Fruit fly (Drosophila melanogaster) Kc167 (cell line): ENCODE data around the gene CG14983.

Source experiments
- Myc ChIP-seq: fragments of >200 bp; optimal IDR thresholded peaks from 2 replicates; lab custom pipeline; 2017; ENCODE audit warnings: missing external identifiers
- Sin3A ChIP-seq: fragments of >200 bp; optimal IDR thresholded peaks from 2 replicates; lab custom pipeline; 2018; ENCODE audit warnings: missing external identifiers
- h ChIP-seq: fragments of >200 bp; optimal IDR thresholded peaks from 3 replicates; lab custom pipeline; 2018; ENCODE audit warnings: missing external identifiers
- insv ChIP-seq: fragments of >200 bp; optimal IDR thresholded peaks from 3 replicates; lab custom pipeline; 2018; ENCODE audit warnings: missing external identifiers
- psq ChIP-seq: fragments of >200 bp; optimal IDR thresholded peaks from 2 replicates; lab custom pipeline; 2017; ENCODE audit warnings: missing external identifiers
- ttk ChIP-seq: sonication (Bioruptor generic); optimal IDR thresholded peaks from 2 replicates; lab custom pipeline; 2017; ENCODE audit warnings: missing external identifiers

Gene CG14983

DNA sequence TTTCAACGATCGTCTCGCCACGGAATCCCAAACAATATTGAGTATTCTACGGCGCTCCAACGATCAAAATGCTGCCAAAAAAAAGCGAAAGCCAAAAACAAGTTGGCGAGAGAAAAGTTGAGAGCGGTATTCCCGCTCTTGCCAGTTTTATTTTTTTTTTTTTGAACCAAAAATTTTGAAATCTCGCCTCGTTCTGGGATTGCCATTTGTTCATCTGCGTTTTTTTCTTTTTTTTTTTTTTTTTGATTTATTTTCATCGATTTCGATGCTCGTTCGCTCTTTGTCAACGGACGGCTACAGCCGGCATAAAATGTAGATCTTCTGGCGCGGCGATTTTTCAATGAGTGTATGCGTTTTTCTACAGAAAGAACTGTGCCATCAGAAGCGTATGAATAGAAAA is 15.5 kb downstream of the CG14983 start:
- no peak for TF ChIP-seq psq
- no peak for TF ChIP-seq insv (lab: Kevin White, UChicago)
- no peak for TF ChIP-seq Sin3A (lab: Kevin White, UChicago)
- no peak for TF ChIP-seq ttk (lab: Kevin White, UChicago)
- no peak for TF ChIP-seq Myc (lab: Kevin White, UChicago)
- no peak for TF ChIP-seq h (lab: Kevin White, UChicago)

DNA sequence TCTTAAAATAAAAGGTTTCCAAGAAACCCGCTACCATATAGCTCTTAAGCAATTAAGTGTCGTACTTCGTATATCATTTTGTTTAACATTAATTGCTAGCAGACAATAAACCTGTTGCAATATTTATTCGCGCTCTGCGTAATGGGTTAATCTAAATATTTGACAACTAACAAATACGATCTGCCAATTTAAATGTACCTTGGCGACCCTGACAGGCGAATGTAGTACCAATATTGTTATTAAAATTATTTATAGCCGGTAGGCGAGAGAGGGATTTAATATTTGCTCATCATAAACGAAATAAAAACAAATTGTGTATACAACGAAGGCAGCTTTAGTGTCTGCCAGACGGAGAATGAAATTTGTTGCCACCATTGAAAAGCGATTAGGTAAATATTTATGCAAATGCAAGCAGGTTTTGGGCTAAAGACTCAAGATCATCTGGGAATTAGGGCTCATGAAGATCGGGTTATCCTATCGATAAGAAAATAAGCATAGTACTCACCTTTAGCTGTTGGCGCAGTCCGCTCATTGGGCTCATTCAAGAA is 16.3 kb downstream of the CG14983 start:
- TF ChIP-seq ttk (lab: Kevin White, UChicago) = no peak
- no peak for TF ChIP-seq Myc (lab: Kevin White, UChicago)
- no peak for TF ChIP-seq psq
- TF ChIP-seq Sin3A (lab: Kevin White, UChicago) = no peak

dm6 chr3L:3931778-3932177 is 17.3 kb downstream of the CG14983 start:
- no peak for TF ChIP-seq insv (lab: Kevin White, UChicago)
- no peak for TF ChIP-seq Myc (lab: Kevin White, UChicago)
- no peak for TF ChIP-seq Sin3A (lab: Kevin White, UChicago)
- no peak for TF ChIP-seq psq
- TF ChIP-seq h (lab: Kevin White, UChicago) = no peak
- TF ChIP-seq ttk (lab: Kevin White, UChicago) = no peak

DNA sequence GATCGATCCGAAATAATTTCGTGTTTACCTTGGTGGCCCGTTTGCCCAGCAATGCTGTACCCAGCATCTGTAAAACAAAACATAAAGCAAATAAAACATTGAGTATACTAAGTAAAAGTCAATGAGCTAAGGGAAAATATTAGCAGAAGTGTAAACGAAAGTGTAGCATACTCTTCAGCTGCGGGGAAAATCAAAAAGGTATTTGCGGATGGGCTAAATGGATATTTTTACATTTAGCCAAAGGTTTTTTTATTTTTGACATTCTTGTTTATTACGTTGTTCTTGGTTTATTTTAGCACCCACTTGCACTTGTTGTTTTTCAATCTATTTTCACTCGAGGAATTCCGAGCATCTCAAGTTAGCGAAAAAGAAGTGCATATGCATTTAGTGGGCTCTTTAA is 18.2 kb downstream of the CG14983 start:
- no peak for TF ChIP-seq Myc (lab: Kevin White, UChicago)
- TF ChIP-seq h (lab: Kevin White, UChicago) = no peak
- no peak for TF ChIP-seq insv (lab: Kevin White, UChicago)
- TF ChIP-seq Sin3A (lab: Kevin White, UChicago) = no peak
- TF ChIP-seq psq = no peak
- TF ChIP-seq ttk (lab: Kevin White, UChicago) = no peak

- no peak for TF ChIP-seq Myc (lab: Kevin White, UChicago)
- no peak for TF ChIP-seq h (lab: Kevin White, UChicago)
- no peak for TF ChIP-seq ttk (lab: Kevin White, UChicago)
- no peak for TF ChIP-seq insv (lab: Kevin White, UChicago)
- TF ChIP-seq psq = no peak
- no peak for TF ChIP-seq Sin3A (lab: Kevin White, UChicago)
Measured at dm6 chr3L:3929968-3930767, 18.9 kb downstream of the CG14983 start.

dm6 chr3L:3928943-3929785 is 19.9 kb downstream of the CG14983 start:
- TF ChIP-seq Sin3A (lab: Kevin White, UChicago) (no peak), h (lab: Kevin White, UChicago) (no peak), insv (lab: Kevin White, UChicago) (no peak), ttk (lab: Kevin White, UChicago) (no peak), Myc (lab: Kevin White, UChicago) (no peak), psq (no peak)

dm6 chr3L:3928205-3928942 is 20.7 kb downstream of the CG14983 start:
- TF ChIP-seq h (lab: Kevin White, UChicago) (no peak), Sin3A (lab: Kevin White, UChicago) (no peak), Myc (lab: Kevin White, UChicago) (no peak), psq (no peak), insv (lab: Kevin White, UChicago) (no peak), ttk (lab: Kevin White, UChicago) (no peak)

DNA sequence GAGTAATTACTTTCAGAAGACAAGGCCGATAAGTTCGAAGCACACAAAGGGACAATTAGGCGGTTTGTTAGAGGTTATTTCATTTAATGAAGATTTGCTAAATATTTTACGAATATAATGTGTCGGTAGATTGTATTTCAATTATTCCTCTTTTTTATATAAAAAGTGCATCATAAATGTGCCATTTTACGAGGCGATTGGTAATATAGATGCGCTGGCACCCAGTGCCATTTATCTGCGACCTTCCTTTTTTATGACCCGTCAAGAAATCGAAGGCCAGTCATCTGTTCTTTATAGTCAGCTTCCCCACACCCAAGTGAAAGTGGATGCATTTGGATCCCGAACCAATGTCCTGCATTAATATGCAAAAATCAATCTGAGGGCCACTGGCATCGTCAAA is 21.6 kb downstream of the CG14983 start:
- TF ChIP-seq ttk (lab: Kevin White, UChicago) (no peak), psq (no peak), h (lab: Kevin White, UChicago) (no peak), insv (lab: Kevin White, UChicago) (no peak), Myc (lab: Kevin White, UChicago) (no peak), Sin3A (lab: Kevin White, UChicago) (no peak)

DNA sequence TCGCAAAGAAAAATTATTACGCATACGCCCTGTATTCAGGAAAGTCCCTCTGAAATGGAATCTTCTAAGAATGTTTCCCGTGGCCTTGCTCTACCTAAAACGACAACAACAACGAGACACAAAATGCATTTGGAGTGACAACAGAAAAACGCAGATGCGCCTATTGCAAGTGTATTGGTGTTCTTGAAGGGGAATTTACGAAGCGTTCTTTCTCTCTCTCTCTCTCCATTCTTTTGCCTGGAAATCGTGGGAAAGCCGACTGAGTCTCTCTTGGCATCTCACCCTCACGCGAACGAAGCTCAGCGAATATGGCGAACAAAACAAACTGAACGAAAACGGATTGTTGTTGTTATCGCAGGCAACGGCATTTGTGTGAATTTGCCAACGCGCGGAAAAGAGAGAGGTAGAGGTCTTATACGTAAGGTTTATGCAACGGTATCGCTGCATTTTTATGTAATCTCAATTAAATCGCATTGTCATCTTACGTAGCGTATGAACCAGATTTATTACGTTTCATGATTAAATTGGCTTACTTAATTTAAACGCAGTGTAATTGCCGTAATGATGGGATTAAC is 22.8 kb downstream of the CG14983 start:
- TF ChIP-seq ttk (lab: Kevin White, UChicago) (no peak), Sin3A (lab: Kevin White, UChicago) (no peak)

- TF ChIP-seq h (lab: Kevin White, UChicago) (no peak), Sin3A (lab: Kevin White, UChicago) (no peak), ttk (lab: Kevin White, UChicago) (no peak), Myc (lab: Kevin White, UChicago) (no peak), insv (lab: Kevin White, UChicago) (no peak), psq (no peak)
Measured at dm6 chr3L:3925487-3925886, 23.6 kb downstream of the CG14983 start.
